Worm (Caenorhabditis elegans) whole organism, L1 larva: ENCODE measurements around the gene F22F7.4.

Experiments used
- C04F5.9 ChIP-seq: sonication (generic microtip); optimal IDR thresholded peaks from 2 replicates; lab custom pipeline; 2016; ENCODE audit warnings: missing genetic modification characterization, missing compliant biosample characterization
- C34B4.2 ChIP-seq: sonication (generic microtip); optimal IDR thresholded peaks from 2 replicates; lab custom pipeline; 2017; ENCODE audit warnings: mild to moderate bottlenecking, missing genetic modification characterization, missing compliant biosample characterization
- F16B12.6 ChIP-seq: fragments of 150-350 bp; optimal IDR thresholded peaks from 2 replicates; lab custom pipeline; 2014; ENCODE audit warnings: missing biosample characterization, missing genetic modification characterization
- ama-1 ChIP-seq: fragments of 150-350 bp; optimal IDR thresholded peaks from 2 replicates; lab custom pipeline; 2014
- blmp-1 ChIP-seq: fragments of 150-350 bp; optimal IDR thresholded peaks from 2 replicates; lab custom pipeline; 2014; ENCODE audit warnings: missing biosample characterization, missing genetic modification characterization
- ceh-63 ChIP-seq: fragments of 200-800 bp; sonication (Bioruptor generic); optimal IDR thresholded peaks from 2 replicates; lab custom pipeline; 2018; ENCODE audit warnings: mild to moderate bottlenecking, missing genetic modification characterization, missing compliant biosample characterization
- ceh-8 ChIP-seq: fragments of 200-800 bp; sonication (Bioruptor generic); optimal IDR thresholded peaks from 2 replicates; lab custom pipeline; 2018; ENCODE audit warnings: mild to moderate bottlenecking, missing genetic modification characterization, moderate library complexity, missing compliant biosample characterization
- ceh-82 ChIP-seq, 3 experiments: fragments of 150-350 bp in 1 of 3; sonication (generic microtip) in 2 of 3; optimal IDR thresholded peaks; 2 replicates each; lab custom pipeline; 2014 to 2017; ENCODE audit warnings: missing biosample characterization in 3 of 3, missing genetic modification characterization in 3 of 3
- ceh-88 ChIP-seq: fragments of 200-800 bp; sonication (Bioruptor generic); IDR thresholded peaks from 2 replicates; pipeline ENCODE4 v1.3.6; 2022; ENCODE audit warnings: missing genetic modification characterization, missing compliant biosample characterization
- ceh-90 ChIP-seq: sonication (generic microtip); optimal IDR thresholded peaks from 2 replicates; lab custom pipeline; 2016; ENCODE audit warnings: missing genetic modification characterization, missing compliant biosample characterization
- ces-1 ChIP-seq: fragments of 150-350 bp; optimal IDR thresholded peaks from 2 replicates; lab custom pipeline; 2014; ENCODE audit warnings: missing biosample characterization, missing genetic modification reagents, missing genetic modification characterization
- dpl-1 ChIP-seq, 3 experiments: fragments of 150-350 bp in 2 of 3; sonication (generic microtip) in 1 of 3; optimal IDR thresholded peaks; 2 replicates each; lab custom pipeline; 2014 to 2017; ENCODE audit warnings: missing biosample characterization in 3 of 3, missing genetic modification characterization in 3 of 3, missing genetic modification reagents in 3 of 3
- dsc-1 ChIP-seq: sonication (generic microtip); optimal IDR thresholded peaks from 2 replicates; lab custom pipeline; 2016; ENCODE audit warnings: mild to moderate bottlenecking, missing genetic modification characterization, missing compliant biosample characterization
- efl-1 ChIP-seq, 4 experiments: fragments of 150-350 bp; optimal IDR thresholded peaks in 3 of 4; peaks in 1 of 4; 1 replicate in 1 of 4; 2 replicates in 3 of 4; lab custom pipeline; 2014; ENCODE audit warnings: missing biosample characterization in 2 of 4, missing genetic modification characterization in 2 of 4, missing genetic modification reagents in 2 of 4
- egl-13 ChIP-seq: sonication (generic microtip); optimal IDR thresholded peaks from 2 replicates; lab custom pipeline; 2016; ENCODE audit warnings: missing genotype, missing genetic modification reagents, missing genetic modification characterization, missing compliant biosample characterization
- elt-3 ChIP-seq, 6 experiments: fragments of 150-350 bp in 1 of 6; sonication (generic microtip); optimal IDR thresholded peaks; 2 replicates each; lab custom pipeline; 2017 to 2018; ENCODE audit warnings: missing biosample characterization in 6 of 6, missing genetic modification characterization in 6 of 6, inconsistent platforms in 1 of 6
- ets-5 ChIP-seq: fragments of 200-800 bp; sonication (Bioruptor generic); IDR thresholded peaks from 2 replicates; pipeline ENCODE4 v1.3.6; 2022; ENCODE audit warnings: missing genetic modification characterization, missing compliant biosample characterization
- fkh-4 ChIP-seq: sonication (generic microtip); optimal IDR thresholded peaks from 2 replicates; lab custom pipeline; 2016; ENCODE audit warnings: missing compliant biosample characterization, missing genetic modification characterization, borderline replicate concordance
- hlh-17 ChIP-seq: fragments of 200-800 bp; sonication (Bioruptor generic); optimal IDR thresholded peaks from 2 replicates; lab custom pipeline; 2018; ENCODE audit warnings: missing genetic modification characterization, mild to moderate bottlenecking, missing compliant biosample characterization, moderate library complexity, borderline replicate concordance
- isw-1 ChIP-seq: fragments of 200-800 bp; sonication (Bioruptor generic); IDR thresholded peaks from 2 replicates; pipeline ENCODE4 v1.3.6; 2022; ENCODE audit warnings: missing genetic modification characterization, missing compliant biosample characterization
- jun-1 ChIP-seq: fragments of 150-350 bp; optimal IDR thresholded peaks from 2 replicates; lab custom pipeline; 2014; ENCODE audit warnings: missing biosample characterization, missing genetic modification reagents, missing genetic modification characterization
- lin-13 ChIP-seq: fragments of 150-350 bp; optimal IDR thresholded peaks from 2 replicates; lab custom pipeline; 2014; ENCODE audit warnings: missing biosample characterization, missing genetic modification reagents, missing genetic modification characterization
- lin-14 ChIP-seq: fragments of 200-800 bp; sonication (Bioruptor generic); optimal IDR thresholded peaks from 2 replicates; lab custom pipeline; 2018; ENCODE audit warnings: mild to moderate bottlenecking, missing genetic modification characterization, moderate library complexity, missing compliant biosample characterization
- lin-15B ChIP-seq: fragments of 150-350 bp; sonication (generic microtip); optimal IDR thresholded peaks from 3 replicates; lab custom pipeline; 2014; ENCODE audit warnings: missing biosample characterization, missing genetic modification characterization
- lin-35 ChIP-seq, 2 experiments: fragments of 150-350 bp; optimal IDR thresholded peaks; 2 replicates each; lab custom pipeline; 2014; ENCODE audit warnings: missing biosample characterization in 2 of 2, missing genetic modification characterization in 2 of 2, missing genetic modification reagents in 2 of 2
- lir-3 ChIP-seq: sonication (generic microtip); optimal IDR thresholded peaks from 2 replicates; lab custom pipeline; 2016; ENCODE audit warnings: mild to moderate bottlenecking, missing genetic modification characterization, moderate library complexity, missing compliant biosample characterization; ENCODE audit not compliant: poor library complexity
- mef-2 ChIP-seq: fragments of 150-350 bp; optimal IDR thresholded peaks from 2 replicates; lab custom pipeline; 2014; ENCODE audit warnings: missing biosample characterization, missing genetic modification characterization
- mep-1 ChIP-seq: fragments of 150-350 bp; optimal IDR thresholded peaks from 2 replicates; lab custom pipeline; 2014; ENCODE audit warnings: missing biosample characterization, missing genetic modification characterization
- nhr-20 ChIP-seq: sonication (generic microtip); optimal IDR thresholded peaks from 2 replicates; lab custom pipeline; 2016; ENCODE audit warnings: mild to moderate bottlenecking, missing genetic modification characterization, missing compliant biosample characterization
- nhr-28 ChIP-seq: fragments of 150-350 bp; optimal IDR thresholded peaks from 2 replicates; lab custom pipeline; 2014; ENCODE audit warnings: missing biosample characterization, missing genetic modification characterization
- nhr-47 ChIP-seq: sonication (generic microtip); optimal IDR thresholded peaks from 2 replicates; lab custom pipeline; 2016; ENCODE audit warnings: mild to moderate bottlenecking, missing genetic modification characterization, moderate library complexity, missing compliant biosample characterization
- nhr-71 ChIP-seq: sonication (generic microtip); optimal IDR thresholded peaks from 2 replicates; lab custom pipeline; 2016; ENCODE audit warnings: mild to moderate bottlenecking, missing genetic modification characterization, moderate library complexity, missing compliant biosample characterization
- nhr-76 ChIP-seq: sonication (generic microtip); optimal IDR thresholded peaks from 2 replicates; lab custom pipeline; 2017; ENCODE audit warnings: missing biosample characterization, missing genetic modification characterization
- nhr-77 ChIP-seq: fragments of 150-350 bp; optimal IDR thresholded peaks from 2 replicates; lab custom pipeline; 2014; ENCODE audit warnings: missing biosample characterization, missing genetic modification characterization
- nhr-85 ChIP-seq: sonication (generic microtip); peaks from one replicate; lab custom pipeline; 2016; ENCODE audit warnings: missing genetic modification characterization, inconsistent platforms, missing compliant biosample characterization
- nhr-90 ChIP-seq: sonication (generic microtip); optimal IDR thresholded peaks from 2 replicates; lab custom pipeline; 2016; ENCODE audit warnings: mild to moderate bottlenecking, missing genetic modification characterization, missing compliant biosample characterization; ENCODE audit not compliant: poor library complexity
- pax-3 ChIP-seq: fragments of 200-800 bp; sonication (Bioruptor generic); optimal IDR thresholded peaks from 2 replicates; lab custom pipeline; 2018; ENCODE audit warnings: mild to moderate bottlenecking, missing genetic modification characterization, moderate library complexity, missing compliant biosample characterization
- pqm-1 ChIP-seq: sonication (generic microtip); optimal IDR thresholded peaks from 3 replicates; lab custom pipeline; 2017; ENCODE audit warnings: missing biosample characterization, missing genetic modification characterization
- skn-1 ChIP-seq: fragments of 150-350 bp; optimal IDR thresholded peaks from 2 replicates; lab custom pipeline; 2014; ENCODE audit warnings: missing biosample characterization, missing genetic modification characterization
- snpc-4 ChIP-seq: fragments of 150-350 bp; optimal IDR thresholded peaks from 2 replicates; lab custom pipeline; 2014; ENCODE audit warnings: missing biosample characterization, missing genetic modification characterization
- snu-23 ChIP-seq: sonication (generic microtip); optimal IDR thresholded peaks from 2 replicates; lab custom pipeline; 2016; ENCODE audit warnings: missing genetic modification characterization, missing compliant biosample characterization
- sptf-1 ChIP-seq: fragments of 150-350 bp; optimal IDR thresholded peaks from 2 replicates; lab custom pipeline; 2014; ENCODE audit warnings: missing biosample characterization, missing genetic modification characterization
- sup-37 ChIP-seq: fragments of 200-800 bp; sonication (Bioruptor generic); optimal IDR thresholded peaks from 2 replicates; lab custom pipeline; 2018; ENCODE audit warnings: mild to moderate bottlenecking, missing genetic modification characterization, missing compliant biosample characterization
- tbx-2 ChIP-seq: sonication (generic microtip); optimal IDR thresholded peaks from 2 replicates; lab custom pipeline; 2016; ENCODE audit warnings: missing genetic modification characterization, missing compliant biosample characterization
- unc-86 ChIP-seq: sonication (generic microtip); optimal IDR thresholded peaks from 2 replicates; lab custom pipeline; 2016; ENCODE audit warnings: missing genetic modification characterization, missing compliant biosample characterization
- xbp-1 ChIP-seq: sonication (generic microtip); optimal IDR thresholded peaks from 2 replicates; lab custom pipeline; 2016; ENCODE audit warnings: missing genetic modification characterization, missing compliant biosample characterization

F22F7.4 gene

ce11 chrV:2119529-2119928 lies 13.7 kb upstream of the F22F7.4 start, which contains the start of gene F22F7.11:
Gene F22F7.11, plus strand, starts transcription at chrV:2119829.
- TF ChIP-seq ceh-82 (tag; optimal IDR thresholded peaks at IDR 0.05; lab: Kevin White, UChicago) (no peak), C04F5.9 (no peak), mep-1 (no peak), hlh-17 (GFP tag; lab: Kevin White, UChicago) (no peak), nhr-28 (tag; lab: Kevin White, UChicago) (no peak), jun-1 (tag; lab: Kevin White, UChicago) (no peak), mef-2 (tag; lab: Kevin White, UChicago) (no peak), F16B12.6 (no peak), nhr-77 (tag; lab: Kevin White, UChicago) (no peak), ceh-88 (GFP tag; lab: Robert Waterston, UW) (no peak), tbx-2 (tag; lab: Kevin White, UChicago) (no peak), lin-15B (tag; lab: Kevin White, UChicago) (no peak), ceh-8 (GFP tag; lab: Kevin White, UChicago) (no peak), ama-1 (lab: Kevin White, UChicago) (no peak), lin-14 (GFP tag; lab: Kevin White, UChicago) (no peak), nhr-71 (tag; lab: Kevin White, UChicago) (no peak), nhr-76 (tag; lab: Kevin White, UChicago) (no peak)

ce11 chrV:2118574-2118973 lies 12.7 kb upstream of the F22F7.4 start, which contains the start of gene bgnt-1.2:
Gene bgnt-1.2, minus strand, starts transcription at chrV:2118674.
- TF ChIP-seq sup-37 (no peak), xbp-1 (tag; lab: Kevin White, UChicago) (no peak), lin-13 (GFP tag; lab: Kevin White, UChicago) (no peak)
- TF ChIP-seq, all 84 proteins: peak for 0

- TF ChIP-seq efl-1 (optimal IDR thresholded peaks at IDR 0.05; lab: Kevin White, UChicago) (no peak), efl-1 (GFP tag; optimal IDR thresholded peaks at IDR 0.05 in 1 of 2; lab: Kevin White, UChicago) (peak in 1 of 2 experiments; percentile 66), blmp-1 (tag; lab: Kevin White, UChicago) (peak; percentile 34), egl-13 (tag; lab: Kevin White, UChicago) (no peak), snpc-4 (tag; lab: Kevin White, UChicago) (no peak), nhr-28 (tag; lab: Kevin White, UChicago) (no peak), dsc-1 (tag; lab: Kevin White, UChicago) (no peak)
Observed at ce11 chrV:2110368-2110767, 4.5 kb upstream of the F22F7.4 start, which contains the start of gene F22F7.3. Gene F22F7.3, plus strand, starts transcription at chrV:2110668.

- TF ChIP-seq elt-3 (tag; optimal IDR thresholded peaks at IDR 0.05; lab: Kevin White, UChicago) = no peak
- peak; percentile 41 for TF ChIP-seq lin-15B (tag; lab: Kevin White, UChicago)
- no peak for TF ChIP-seq lir-3 (tag; lab: Kevin White, UChicago)
- no peak for TF ChIP-seq ama-1 (lab: Kevin White, UChicago)
- no peak for TF ChIP-seq sptf-1 (tag; lab: Kevin White, UChicago)
- TF ChIP-seq pax-3 (tag; lab: Kevin White, UChicago) = no peak
- no peak for TF ChIP-seq unc-86 (tag; lab: Kevin White, UChicago)
- no peak for TF ChIP-seq tbx-2 (tag; lab: Kevin White, UChicago)
- peak; percentile 47 for TF ChIP-seq nhr-85 (tag; lab: Kevin White, UChicago)
- TF ChIP-seq pqm-1 (tag; lab: Kevin White, UChicago) = no peak
- TF ChIP-seq mep-1 = no peak
- no peak for TF ChIP-seq nhr-76 (tag; lab: Kevin White, UChicago)
- TF ChIP-seq fkh-4 (tag; lab: Kevin White, UChicago) = no peak
- peak; percentile 9 to 69 (median 29) for TF ChIP-seq dpl-1 (GFP tag; optimal IDR thresholded peaks at IDR 0.05; lab: Kevin White, UChicago)
- no peak for TF ChIP-seq ceh-63 (GFP tag; lab: Kevin White, UChicago)
- TF ChIP-seq snu-23 (GFP tag; lab: Kevin White, UChicago) = no peak
- no peak for TF ChIP-seq nhr-90 (tag; lab: Kevin White, UChicago)
- no peak for TF ChIP-seq snpc-4 (tag; lab: Kevin White, UChicago)
- TF ChIP-seq skn-1 (tag; lab: Kevin White, UChicago) = peak; percentile 11
- peak; percentile 42 for TF ChIP-seq nhr-20 (tag; lab: Kevin White, UChicago)
- TF ChIP-seq nhr-71 (tag; lab: Kevin White, UChicago) = no peak
- TF ChIP-seq isw-1 (GFP tag; lab: Robert Waterston, UW) = no peak
- no peak for TF ChIP-seq C04F5.9
- TF ChIP-seq lin-35 (GFP tag; optimal IDR thresholded peaks at IDR 0.05; lab: Kevin White, UChicago) = peak; percentile 48 to 66
- TF ChIP-seq nhr-47 (tag; lab: Kevin White, UChicago) = no peak
- no peak for TF ChIP-seq ces-1 (GFP tag; lab: Kevin White, UChicago)
- TF ChIP-seq C34B4.2 (tag; lab: Kevin White, UChicago) = no peak
- no peak for TF ChIP-seq ceh-90 (tag; lab: Kevin White, UChicago)
- TF ChIP-seq ceh-8 (GFP tag; lab: Kevin White, UChicago) = no peak
- no peak for TF ChIP-seq ets-5 (GFP tag; lab: Robert Waterston, UW)
Observed at ce11 chrV:2109295-2109694, 3.4 kb upstream of the F22F7.4 start, which contains the start of gene ckb-4. Gene ckb-4, minus strand, starts transcription at chrV:2109434.
